Worm (Caenorhabditis elegans): ENCODE results near the gene fbxb-105.

DNA sequence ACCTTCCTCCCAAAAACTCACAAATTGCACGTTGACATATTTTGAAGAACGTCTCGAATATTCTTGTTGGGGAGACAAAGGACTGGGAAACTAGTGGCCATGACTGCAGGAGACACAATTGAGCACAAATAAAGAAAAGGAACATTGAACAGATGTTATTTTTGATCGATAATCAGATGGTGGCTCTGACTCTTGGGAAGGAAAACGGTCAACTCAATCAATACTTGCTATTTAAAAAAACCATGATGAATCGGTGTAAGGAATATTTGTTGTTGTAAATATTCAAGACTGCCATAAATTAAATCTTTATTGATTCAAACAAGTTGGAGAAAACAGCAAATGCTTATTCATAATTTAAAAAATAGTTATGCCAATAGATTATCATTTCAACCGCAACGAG lies at the start of gene fbxb-105:
- TF ChIP-seq nfyb-1 (GFP tag; IDR thresholded peaks at IDR 0.05) (no peak), efl-1 (GFP tag; optimal IDR thresholded peaks at IDR 0.05) (no peak), unc-62 (GFP tag; optimal IDR thresholded peaks at IDR 0.05) (no peak), snpc-4 (GFP tag; optimal IDR thresholded peaks at IDR 0.05) (no peak), snpc-4 (tag; optimal IDR thresholded peaks at IDR 0.05) (no peak), lin-54 (GFP tag; optimal IDR thresholded peaks at IDR 0.05) (no peak), snpc-1.3 (tag; optimal IDR thresholded peaks at IDR 0.05; ENCODE audit: insufficient read depth) (no peak), die-1 (tag; optimal IDR thresholded peaks at IDR 0.05) (no peak), cebp-1 (GFP tag; IDR thresholded peaks at IDR 0.05) (no peak), cebp-1 (tag; optimal IDR thresholded peaks at IDR 0.05) (no peak), hmg-1.2 (GFP tag; IDR thresholded peaks at IDR 0.05) (no peak)
